Fruit fly (Drosophila melanogaster): ENCODE results near the gene Cpr65Ea.
A peak's percentile ranks its signal among the peaks of the same experiment; 100 is the strongest.

DNA sequence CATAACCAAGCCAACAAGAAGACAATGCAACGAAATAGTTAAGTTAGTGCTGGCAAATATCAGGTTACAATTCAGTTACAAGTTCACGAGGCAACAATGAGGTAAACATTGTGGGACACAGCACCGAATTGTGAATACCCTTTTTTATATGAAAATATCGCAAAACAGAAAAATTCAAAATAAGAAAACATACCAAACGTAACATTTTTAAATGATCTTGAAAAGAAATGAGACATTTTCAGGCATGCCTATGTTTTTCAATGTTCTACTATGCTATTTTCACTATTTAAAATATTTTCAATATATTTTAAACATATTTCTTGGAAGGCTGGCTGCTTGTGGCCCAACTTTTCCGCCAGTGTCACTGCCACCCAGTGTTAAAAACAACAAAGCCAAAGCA lies 17.5 kb upstream of the Cpr65Ea start:
- no peak for TF ChIP-seq EcR (GFP tag; optimal IDR thresholded peaks at IDR 0.05)
- no peak for TF ChIP-seq CG12605 (GFP tag; IDR thresholded peaks at IDR 0.05)
- no peak for TF ChIP-seq CG9948 (tag; optimal IDR thresholded peaks at IDR 0.05)
- TF ChIP-seq D1 (tag; optimal IDR thresholded peaks at IDR 0.05): no peak
- TF ChIP-seq CG34367 (tag; optimal IDR thresholded peaks at IDR 0.05): no peak
- no peak for TF ChIP-seq CG15710 (tag; optimal IDR thresholded peaks at IDR 0.05)
- TF ChIP-seq CG13204 (GFP tag; optimal IDR thresholded peaks at IDR 0.05): no peak
- TF ChIP-seq CG4496 (GFP tag; IDR thresholded peaks at IDR 0.05): peak; percentile 40; the same call in 1 of the 3 replicates

Data from whole organism, pupa.